Fruit fly (Drosophila melanogaster) whole organism, prepupa: ENCODE data around the gene Usp8.

ENCODE experiments used
- Blimp-1 ChIP-seq: fragments of 200-800 bp; sonication (Bioruptor generic); optimal IDR thresholded peaks from 3 replicates; lab custom pipeline; 2017; ENCODE audit warnings: missing biosample characterization, missing genetic modification characterization, mild to moderate bottlenecking, moderate library complexity, missing genetic modification reagents
- CG11294 ChIP-seq: fragments of 200-800 bp; sonication (Bioruptor generic); IDR thresholded peaks from 2 replicates; pipeline ENCODE4 v1.3.6; 2022; ENCODE audit warnings: missing biosample characterization, missing genetic modification characterization
- CG11762 ChIP-seq: fragments of 200-800 bp; sonication (Bioruptor generic); optimal IDR thresholded peaks from 3 replicates; lab custom pipeline; 2016; ENCODE audit warnings: missing biosample characterization, missing genetic modification characterization; ENCODE audit not compliant: insufficient read depth
- CG11902 ChIP-seq: fragments of 200-800 bp; sonication (Bioruptor generic); optimal IDR thresholded peaks from 3 replicates; lab custom pipeline; 2016; ENCODE audit warnings: missing biosample characterization, missing genetic modification characterization
- CG31627 ChIP-seq: fragments of 200-800 bp; sonication (Bioruptor generic); optimal IDR thresholded peaks from 3 replicates; lab custom pipeline; 2016; ENCODE audit warnings: missing biosample characterization, missing genetic modification characterization
- CG32006 ChIP-seq: fragments of 200-800 bp; sonication (Bioruptor generic); optimal IDR thresholded peaks from 3 replicates; lab custom pipeline; 2017; ENCODE audit warnings: missing biosample characterization, mild to moderate bottlenecking, missing genetic modification characterization
- CG34406 ChIP-seq: fragments of 200-800 bp; sonication (Bioruptor generic); optimal IDR thresholded peaks from 3 replicates; lab custom pipeline; 2016; ENCODE audit warnings: missing biosample characterization, missing genetic modification characterization
- CG4318 ChIP-seq: fragments of 200-800 bp; sonication (Bioruptor generic); optimal IDR thresholded peaks from 3 replicates; lab custom pipeline; 2017; ENCODE audit warnings: missing biosample characterization, mild to moderate bottlenecking, missing genetic modification characterization
- CG6163 ChIP-seq: fragments of 200-800 bp; sonication (Bioruptor generic); IDR thresholded peaks from 3 replicates; pipeline ENCODE4 v1.3.6; 2022; ENCODE audit warnings: missing biosample characterization, missing genetic modification characterization
- CG6276 ChIP-seq: fragments of 200-800 bp; sonication (Bioruptor generic); optimal IDR thresholded peaks from 2 replicates; lab custom pipeline; 2017; ENCODE audit warnings: missing biosample characterization, mild to moderate bottlenecking, missing genetic modification characterization
- CG6808 ChIP-seq: fragments of 200-800 bp; sonication (Bioruptor generic); optimal IDR thresholded peaks from 3 replicates; lab custom pipeline; 2017; ENCODE audit warnings: missing biosample characterization, missing genetic modification characterization, mild to moderate bottlenecking, moderate library complexity, missing genetic modification reagents
- CG6854 ChIP-seq: fragments of 200-800 bp; sonication (Bioruptor generic); optimal IDR thresholded peaks from 2 replicates; lab custom pipeline; 2017; ENCODE audit warnings: missing biosample characterization, mild to moderate bottlenecking, missing genetic modification characterization
- CG7368 ChIP-seq: fragments of 200-800 bp; sonication (Bioruptor generic); optimal IDR thresholded peaks from 3 replicates; lab custom pipeline; 2016; ENCODE audit warnings: missing biosample characterization, missing genetic modification characterization
- CG8119 ChIP-seq: fragments of 200-800 bp; sonication (Bioruptor generic); IDR thresholded peaks from 3 replicates; pipeline ENCODE4 v1.3.6; 2022; ENCODE audit warnings: missing biosample characterization, missing genetic modification characterization
- CG8319 ChIP-seq: fragments of 200-800 bp; sonication (Bioruptor generic); optimal IDR thresholded peaks from 3 replicates; lab custom pipeline; 2016; ENCODE audit warnings: missing biosample characterization, missing genetic modification characterization
- Eip78C ChIP-seq: fragments of 200-800 bp; sonication (Bioruptor generic); peaks from one replicate; lab custom pipeline; 2016; ENCODE audit warnings: missing biosample characterization, missing genetic modification characterization
- Eip93F ChIP-seq: fragments of 200-800 bp; sonication (Bioruptor generic); optimal IDR thresholded peaks from 2 replicates; lab custom pipeline; 2016; ENCODE audit warnings: missing biosample characterization, mild to moderate bottlenecking, missing genetic modification characterization
- Ets21C ChIP-seq: fragments of 200-800 bp; sonication (Bioruptor generic); optimal IDR thresholded peaks from 3 replicates; lab custom pipeline; 2016; ENCODE audit warnings: missing biosample characterization, missing genetic modification characterization
- Ets96B ChIP-seq: fragments of 200-800 bp; optimal IDR thresholded peaks from 2 replicates; lab custom pipeline; 2019; ENCODE audit warnings: missing biosample characterization, mild to moderate bottlenecking, missing genetic modification characterization, moderate library complexity
- Gug ChIP-seq: fragments of 200-800 bp; sonication (Bioruptor generic); IDR thresholded peaks from 2 replicates; pipeline ENCODE4 v1.3.6; 2022; ENCODE audit warnings: missing biosample characterization, missing genetic modification characterization
- Hr38 ChIP-seq: sonication (Bioruptor generic); optimal IDR thresholded peaks from 2 replicates; lab custom pipeline; 2016; ENCODE audit warnings: missing biosample characterization, missing genetic modification characterization
- Lpt ChIP-seq: fragments of 200-800 bp; sonication (Bioruptor generic); optimal IDR thresholded peaks from 3 replicates; lab custom pipeline; 2016; ENCODE audit warnings: missing biosample characterization, missing genetic modification characterization
- Smox ChIP-seq: fragments of 200-800 bp; sonication (Bioruptor generic); optimal IDR thresholded peaks from 3 replicates; lab custom pipeline; 2016; ENCODE audit warnings: missing biosample characterization, missing genetic modification characterization
- Sox102F ChIP-seq: fragments of 200-800 bp; sonication (Bioruptor generic); optimal IDR thresholded peaks from 2 replicates; lab custom pipeline; 2016; ENCODE audit warnings: missing biosample characterization, mild to moderate bottlenecking, missing genetic modification characterization
- Sox14 ChIP-seq: fragments of 200-800 bp; sonication (Bioruptor generic); optimal IDR thresholded peaks from 3 replicates; lab custom pipeline; 2016; ENCODE audit warnings: missing biosample characterization, missing genetic modification characterization
- achi ChIP-seq: fragments of 200-800 bp; sonication (Bioruptor generic); optimal IDR thresholded peaks from 3 replicates; lab custom pipeline; 2016; ENCODE audit warnings: missing biosample characterization, missing genetic modification characterization
- cyc ChIP-seq: fragments of 200-800 bp; sonication (Bioruptor generic); optimal IDR thresholded peaks from 3 replicates; lab custom pipeline; 2016; ENCODE audit warnings: missing biosample characterization, missing genetic modification characterization
- dac ChIP-seq: fragments of 200-800 bp; sonication (Bioruptor generic); optimal IDR thresholded peaks from 2 replicates; lab custom pipeline; 2017; ENCODE audit warnings: missing biosample characterization, mild to moderate bottlenecking, missing genetic modification characterization
- eg ChIP-seq: fragments of 200-800 bp; sonication (Bioruptor generic); IDR thresholded peaks from 3 replicates; pipeline ENCODE4 v1.3.6; 2022; ENCODE audit warnings: missing biosample characterization, missing genetic modification characterization
- esn ChIP-seq: fragments of 200-800 bp; sonication (Bioruptor generic); optimal IDR thresholded peaks from 2 replicates; lab custom pipeline; 2016; ENCODE audit warnings: missing biosample characterization, mild to moderate bottlenecking, missing genetic modification characterization, moderate library complexity
- fd59A ChIP-seq: fragments of 200-800 bp; sonication (Bioruptor generic); optimal IDR thresholded peaks from 2 replicates; lab custom pipeline; 2017; ENCODE audit warnings: missing biosample characterization, mild to moderate bottlenecking, missing genetic modification characterization, missing genetic modification reagents
- fkh ChIP-seq: fragments of 200-800 bp; sonication (Bioruptor generic); optimal IDR thresholded peaks from 3 replicates; lab custom pipeline; 2017; ENCODE audit warnings: missing biosample characterization, mild to moderate bottlenecking, missing genetic modification characterization, moderate library complexity
- lz ChIP-seq: fragments of 200-800 bp; sonication (Bioruptor generic); optimal IDR thresholded peaks from 3 replicates; lab custom pipeline; 2016; ENCODE audit warnings: missing biosample characterization, missing genetic modification characterization
- spab ChIP-seq: fragments of 200-800 bp; sonication (Bioruptor generic); optimal IDR thresholded peaks from 2 replicates; lab custom pipeline; 2017; ENCODE audit warnings: missing biosample characterization, mild to moderate bottlenecking, missing genetic modification characterization, missing genetic modification reagents
- svp ChIP-seq: fragments of 200-800 bp; sonication (Bioruptor generic); peaks from one replicate; lab custom pipeline; 2016; ENCODE audit warnings: missing biosample characterization, missing genetic modification characterization
- topi ChIP-seq: fragments of 200-800 bp; sonication (Bioruptor generic); optimal IDR thresholded peaks from 3 replicates; lab custom pipeline; 2016; ENCODE audit warnings: missing biosample characterization, missing genetic modification characterization
- vri ChIP-seq: fragments of 200-800 bp; sonication (Bioruptor generic); optimal IDR thresholded peaks from 3 replicates; lab custom pipeline; 2016; ENCODE audit warnings: missing biosample characterization, mild to moderate bottlenecking, missing genetic modification characterization

Gene Usp8

dm6 chr3R:21184373-21185132 is 50.5 kb downstream of the Usp8 start (continued):
- peak; percentile 50 for TF ChIP-seq topi (GFP tag; lab: Kevin White, UChicago)
- TF ChIP-seq svp (GFP tag; lab: Kevin White, UChicago): peak; percentile 80
- TF ChIP-seq fd59A: peak; percentile 6
- no peak for TF ChIP-seq CG6276 (GFP tag; lab: Kevin White, UChicago)
- TF ChIP-seq CG11294: no peak
- peak; percentile 60 for TF ChIP-seq CG31627 (GFP tag; lab: Kevin White, UChicago)
- peak; percentile 10 for TF ChIP-seq Ets96B (tag; lab: Kevin White, UChicago)
- no peak for TF ChIP-seq achi (GFP tag; lab: Kevin White, UChicago)
- TF ChIP-seq lz (GFP tag; lab: Kevin White, UChicago): peak; percentile 50
- peak; percentile 56 for TF ChIP-seq Sox14
- TF ChIP-seq CG6808 (GFP tag; lab: Kevin White, UChicago): peak; percentile 8
- TF ChIP-seq CG6163 (GFP tag; lab: Robert Waterston, UW): no peak; the same call in 2 of the 3 replicates
- TF ChIP-seq CG11902 (GFP tag; lab: Kevin White, UChicago): no peak
- no peak for TF ChIP-seq spab (GFP tag; lab: Kevin White, UChicago)
- no peak for TF ChIP-seq Blimp-1
- no peak for TF ChIP-seq Hr38 (GFP tag; lab: Kevin White, UChicago)
- no peak for TF ChIP-seq CG6854
- no peak for TF ChIP-seq Gug (GFP tag; lab: Robert Waterston, UW)
- peak; percentile 56 for TF ChIP-seq dac
- TF ChIP-seq vri (GFP tag; lab: Kevin White, UChicago): peak; percentile 10
- TF ChIP-seq Eip78C (GFP tag; lab: Kevin White, UChicago): peak; percentile 67
- TF ChIP-seq CG34406: peak; percentile 6
- peak; percentile 56 for TF ChIP-seq esn (GFP tag; lab: Kevin White, UChicago)
- TF ChIP-seq CG4318 (GFP tag; lab: Kevin White, UChicago): no peak
- TF ChIP-seq CG32006 (GFP tag; lab: Kevin White, UChicago): peak; percentile 36
- no peak for TF ChIP-seq Sox102F (GFP tag; lab: Kevin White, UChicago)
- peak; percentile 65 for TF ChIP-seq cyc (GFP tag; lab: Kevin White, UChicago)
- no peak for TF ChIP-seq eg
- TF ChIP-seq CG7368 (GFP tag; lab: Kevin White, UChicago): no peak
- TF ChIP-seq Eip93F (GFP tag; lab: Kevin White, UChicago): no peak
- no peak for TF ChIP-seq Ets21C (GFP tag; lab: Kevin White, UChicago)
- TF ChIP-seq CG11762 (GFP tag; lab: Kevin White, UChicago): peak; percentile 3
- TF ChIP-seq Lpt: no peak
- TF ChIP-seq, all 60 proteins: peak for 33

dm6 chr3R:21185655-21186054 is 51.6 kb downstream of the Usp8 start:
- no peak for TF ChIP-seq Gug (GFP tag; lab: Robert Waterston, UW)
- TF ChIP-seq CG8119 (GFP tag; lab: Robert Waterston, UW): no peak
- no peak for TF ChIP-seq CG11762 (GFP tag; lab: Kevin White, UChicago)
- TF ChIP-seq fkh (GFP tag; lab: Kevin White, UChicago): peak; percentile 19
- TF ChIP-seq esn (GFP tag; lab: Kevin White, UChicago): no peak
- TF ChIP-seq CG8319 (GFP tag; lab: Kevin White, UChicago): no peak
- TF ChIP-seq Blimp-1: peak; percentile 0
- no peak for TF ChIP-seq Smox (GFP tag; lab: Kevin White, UChicago)
- TF ChIP-seq, all 60 proteins: peak for 2
